Worm (Caenorhabditis elegans) whole organism, mixed stage, embryonic: ENCODE results near the gene C45G9.11.

Experiments used
- M03D4.4 ChIP-seq: sonication (generic microtip); optimal IDR thresholded peaks from 2 replicates; lab custom pipeline; 2017; ENCODE audit warnings: mild to moderate bottlenecking, missing genetic modification characterization, missing compliant biosample characterization
- bed-3 ChIP-seq: fragments of 200-800 bp; sonication (Bioruptor generic); optimal IDR thresholded peaks from 3 replicates; lab custom pipeline; 2018; ENCODE audit warnings: mild to moderate bottlenecking, missing genetic modification characterization, moderate library complexity, missing compliant biosample characterization
- blmp-1 ChIP-seq: fragments of 150-350 bp; optimal IDR thresholded peaks from 2 replicates; lab custom pipeline; 2014; ENCODE audit warnings: missing biosample characterization, missing genetic modification characterization
- ceh-39 ChIP-seq: fragments of 150-350 bp; optimal IDR thresholded peaks from 2 replicates; lab custom pipeline; 2014; ENCODE audit warnings: missing biosample characterization, missing genetic modification characterization
- ceh-43 ChIP-seq: fragments of 200-800 bp; sonication (Bioruptor generic); optimal IDR thresholded peaks from 2 replicates; lab custom pipeline; 2018; ENCODE audit warnings: mild to moderate bottlenecking, missing genetic modification characterization, moderate library complexity, missing compliant biosample characterization
- ceh-83 ChIP-seq: fragments of 200-800 bp; sonication (Bioruptor generic); optimal IDR thresholded peaks from 2 replicates; lab custom pipeline; 2018; ENCODE audit warnings: mild to moderate bottlenecking, missing genetic modification characterization, missing compliant biosample characterization
- ces-1 ChIP-seq: fragments of 150-350 bp; optimal IDR thresholded peaks from 2 replicates; lab custom pipeline; 2014; ENCODE audit warnings: missing biosample characterization, missing genetic modification reagents, missing genetic modification characterization
- cnd-1 ChIP-seq: fragments of 200-800 bp; sonication (Bioruptor generic); optimal IDR thresholded peaks from 2 replicates; lab custom pipeline; 2018; ENCODE audit warnings: mild to moderate bottlenecking, missing genetic modification characterization, missing compliant biosample characterization
- drap-1 ChIP-seq: fragments of 200-800 bp; sonication (Bioruptor generic); optimal IDR thresholded peaks from 3 replicates; lab custom pipeline; 2018; ENCODE audit warnings: mild to moderate bottlenecking, missing genetic modification characterization, missing compliant biosample characterization
- elt-1 ChIP-seq: sonication (generic microtip); optimal IDR thresholded peaks from 2 replicates; lab custom pipeline; 2017; ENCODE audit warnings: missing genetic modification characterization, mild to moderate bottlenecking, missing compliant biosample characterization, antibody characterized with exemption, moderate library complexity, borderline replicate concordance; ENCODE audit not compliant: insufficient read depth
- elt-3 ChIP-seq: fragments of 150-350 bp; optimal IDR thresholded peaks from 2 replicates; lab custom pipeline; 2014; ENCODE audit warnings: missing biosample characterization, missing genetic modification characterization
- flh-1 ChIP-seq: fragments of 200-800 bp; sonication (Bioruptor generic); optimal IDR thresholded peaks from 2 replicates; lab custom pipeline; 2018; ENCODE audit warnings: mild to moderate bottlenecking, missing genetic modification characterization, moderate library complexity, missing compliant biosample characterization
- ham-2 ChIP-seq: fragments of 200-800 bp; sonication (Bioruptor generic); optimal IDR thresholded peaks from 2 replicates; lab custom pipeline; 2018; ENCODE audit warnings: mild to moderate bottlenecking, missing genetic modification characterization, missing compliant biosample characterization
- hlh-1 ChIP-seq: fragments of 150-350 bp; optimal IDR thresholded peaks from 2 replicates; lab custom pipeline; 2014; ENCODE audit warnings: missing biosample characterization, missing genetic modification reagents, missing genetic modification characterization
- lin-13 ChIP-seq: fragments of 150-350 bp; optimal IDR thresholded peaks from 2 replicates; lab custom pipeline; 2014; ENCODE audit warnings: missing biosample characterization, missing genetic modification characterization
- lin-32 ChIP-seq: fragments of 200-800 bp; sonication (Bioruptor generic); optimal IDR thresholded peaks from 2 replicates; lab custom pipeline; 2018; ENCODE audit warnings: mild to moderate bottlenecking, missing genetic modification characterization, missing compliant biosample characterization
- lsy-2 ChIP-seq: fragments of 150-350 bp; optimal IDR thresholded peaks from 2 replicates; lab custom pipeline; 2014; ENCODE audit warnings: missing biosample characterization, missing genetic modification characterization
- mab-5 ChIP-seq: fragments of 150-350 bp; optimal IDR thresholded peaks from 2 replicates; lab custom pipeline; 2014; ENCODE audit warnings: missing biosample characterization, missing genetic modification characterization
- mep-1 ChIP-seq: fragments of 150-350 bp; optimal IDR thresholded peaks from 2 replicates; lab custom pipeline; 2017; ENCODE audit warnings: missing biosample characterization, missing genetic modification reagents, missing genetic modification characterization, inconsistent platforms
- mls-2 ChIP-seq: sonication (generic microtip); optimal IDR thresholded peaks from 2 replicates; lab custom pipeline; 2016; ENCODE audit warnings: mild to moderate bottlenecking, missing genetic modification characterization, moderate library complexity, missing compliant biosample characterization
- nhr-12 ChIP-seq: fragments of 150-350 bp; optimal IDR thresholded peaks from 2 replicates; lab custom pipeline; 2014; ENCODE audit warnings: missing biosample characterization, missing genetic modification characterization
- nhr-2 ChIP-seq: fragments of 150-350 bp; optimal IDR thresholded peaks from 2 replicates; lab custom pipeline; 2014; ENCODE audit warnings: missing biosample characterization, missing genetic modification characterization
- nhr-237 ChIP-seq: fragments of 150-350 bp; optimal IDR thresholded peaks from 2 replicates; lab custom pipeline; 2014; ENCODE audit warnings: missing biosample characterization, missing genetic modification characterization
- nhr-28 ChIP-seq: fragments of 150-350 bp; optimal IDR thresholded peaks from 2 replicates; lab custom pipeline; 2014; ENCODE audit warnings: missing biosample characterization, missing genetic modification characterization
- nhr-76 ChIP-seq: sonication (generic microtip); optimal IDR thresholded peaks from 2 replicates; lab custom pipeline; 2017; ENCODE audit warnings: missing biosample characterization, missing genetic modification characterization
- pha-4 ChIP-seq: fragments of 150-350 bp; optimal IDR thresholded peaks from 2 replicates; lab custom pipeline; 2018; ENCODE audit warnings: missing biosample characterization, missing genetic modification reagents, missing genetic modification characterization
- sem-2 ChIP-seq: fragments of 200-800 bp; sonication (Bioruptor generic); optimal IDR thresholded peaks from 2 replicates; lab custom pipeline; 2018; ENCODE audit warnings: mild to moderate bottlenecking, missing genetic modification characterization, missing compliant biosample characterization
- snpc-4 ChIP-seq: fragments of 150-350 bp; optimal IDR thresholded peaks from 2 replicates; lab custom pipeline; 2014; ENCODE audit warnings: missing biosample characterization, missing genetic modification characterization
- sptf-1 ChIP-seq: sonication (generic microtip); optimal IDR thresholded peaks from 2 replicates; lab custom pipeline; 2017; ENCODE audit warnings: mild to moderate bottlenecking, missing genetic modification characterization, moderate library complexity, missing compliant biosample characterization
- tbx-8 ChIP-seq: fragments of 200-800 bp; sonication (Bioruptor generic); optimal IDR thresholded peaks from 2 replicates; lab custom pipeline; 2018; ENCODE audit warnings: mild to moderate bottlenecking, missing genetic modification characterization, moderate library complexity, missing compliant biosample characterization
- unc-120 ChIP-seq: sonication (generic microtip); optimal IDR thresholded peaks from 2 replicates; lab custom pipeline; 2017; ENCODE audit warnings: missing genetic modification characterization, missing compliant biosample characterization; ENCODE audit not compliant: poor library complexity, severe bottlenecking
- unc-39 ChIP-seq: fragments of 150-350 bp; optimal IDR thresholded peaks from 2 replicates; lab custom pipeline; 2014; ENCODE audit warnings: missing biosample characterization, missing genetic modification characterization
- unc-62 ChIP-seq: fragments of 150-350 bp; optimal IDR thresholded peaks from 2 replicates; lab custom pipeline; 2014; ENCODE audit warnings: missing biosample characterization, missing genetic modification reagents, missing genetic modification characterization
- zip-8 ChIP-seq: fragments of 150-350 bp; optimal IDR thresholded peaks from 2 replicates; lab custom pipeline; 2014; ENCODE audit warnings: missing biosample characterization, missing genetic modification characterization
- ztf-11 ChIP-seq: fragments of 150-350 bp; optimal IDR thresholded peaks from 2 replicates; lab custom pipeline; 2014; ENCODE audit warnings: missing biosample characterization, missing genetic modification characterization

Gene C45G9.11

ce11 chrIII:5106893-5107471 lies 38.5 kb upstream of the C45G9.11 start, which contains the start of gene dpy-17:
dpy-17 (plus strand) TSS chrIII:5107330.
- TF ChIP-seq ces-1 (GFP tag; lab: Kevin White, UChicago) (no peak), pha-4 (tag; lab: Kevin White, UChicago) (no peak), blmp-1 (tag; lab: Kevin White, UChicago) (no peak), mls-2 (tag; lab: Kevin White, UChicago) (peak; percentile 17), snpc-4 (no peak), M03D4.4 (tag; lab: Kevin White, UChicago) (no peak), ceh-43 (GFP tag; lab: Kevin White, UChicago) (no peak), unc-62 (GFP tag; lab: Kevin White, UChicago) (peak; percentile 23), elt-3 (peak; percentile 71), lin-13 (no peak), ham-2 (no peak), lsy-2 (tag; lab: Kevin White, UChicago) (peak; percentile 60), nhr-28 (tag; lab: Kevin White, UChicago) (no peak), nhr-76 (tag; lab: Kevin White, UChicago) (no peak), cnd-1 (no peak), sptf-1 (tag; lab: Kevin White, UChicago) (peak; percentile 19), elt-1 (peak; percentile 93), unc-120 (tag; lab: Kevin White, UChicago) (no peak), nhr-237 (tag; lab: Kevin White, UChicago) (no peak), ceh-83 (no peak), nhr-2 (tag; lab: Kevin White, UChicago) (no peak), unc-39 (tag; lab: Kevin White, UChicago) (no peak), nhr-12 (tag; lab: Kevin White, UChicago) (no peak), mep-1 (tag; lab: Kevin White, UChicago) (no peak), drap-1 (GFP tag; lab: Kevin White, UChicago) (no peak), ztf-11 (tag; lab: Kevin White, UChicago) (no peak), ceh-39 (tag; lab: Kevin White, UChicago) (no peak), bed-3 (GFP tag; lab: Kevin White, UChicago) (no peak), tbx-8 (GFP tag; lab: Kevin White, UChicago) (no peak), flh-1 (GFP tag; lab: Kevin White, UChicago) (no peak), zip-8 (no peak), mab-5 (tag; lab: Kevin White, UChicago) (no peak), sem-2 (no peak), lin-32 (no peak), hlh-1 (tag; lab: Kevin White, UChicago) (no peak)

- TF ChIP-seq snpc-4, result no peak
- no peak for TF ChIP-seq lin-13
- no peak for TF ChIP-seq ztf-11 (tag; lab: Kevin White, UChicago)
These were observed 37.0 kb upstream of the C45G9.11 start for ce11 chrIII:5105485-5105884.

ce11 chrIII:5102616-5103015 lies 34.1 kb upstream of the C45G9.11 start, which contains the start of gene F54D8.6:
F54D8.6 (plus strand) TSS chrIII:5102985.
- TF ChIP-seq mls-2 (tag; lab: Kevin White, UChicago), result no peak
- no peak for TF ChIP-seq ztf-11 (tag; lab: Kevin White, UChicago)
- no peak for TF ChIP-seq drap-1 (GFP tag; lab: Kevin White, UChicago)
- TF ChIP-seq sptf-1 (tag; lab: Kevin White, UChicago), result peak; percentile 1
- TF ChIP-seq nhr-76 (tag; lab: Kevin White, UChicago), result no peak
- no peak for TF ChIP-seq elt-1
- TF ChIP-seq M03D4.4 (tag; lab: Kevin White, UChicago), result no peak
- peak; percentile 28 for TF ChIP-seq pha-4 (tag; lab: Kevin White, UChicago)
- TF ChIP-seq lin-32, result no peak
- TF ChIP-seq blmp-1 (tag; lab: Kevin White, UChicago), result no peak
- TF ChIP-seq ham-2, result no peak
- TF ChIP-seq ces-1 (GFP tag; lab: Kevin White, UChicago), result peak; percentile 60
- no peak for TF ChIP-seq tbx-8 (GFP tag; lab: Kevin White, UChicago)
- no peak for TF ChIP-seq lin-13
- TF ChIP-seq mep-1 (tag; lab: Kevin White, UChicago), result peak; percentile 13
- no peak for TF ChIP-seq flh-1 (GFP tag; lab: Kevin White, UChicago)
- peak; percentile 24 for TF ChIP-seq nhr-237 (tag; lab: Kevin White, UChicago)
- TF ChIP-seq unc-120 (tag; lab: Kevin White, UChicago), result no peak
- no peak for TF ChIP-seq unc-39 (tag; lab: Kevin White, UChicago)
- TF ChIP-seq bed-3 (GFP tag; lab: Kevin White, UChicago), result no peak
- no peak for TF ChIP-seq hlh-1 (tag; lab: Kevin White, UChicago)
- TF ChIP-seq cnd-1, result no peak
- TF ChIP-seq lsy-2 (tag; lab: Kevin White, UChicago), result peak; percentile 72
- TF ChIP-seq elt-3, result no peak
- no peak for TF ChIP-seq snpc-4
- peak; percentile 49 for TF ChIP-seq ceh-39 (tag; lab: Kevin White, UChicago)
